Worm (Caenorhabditis elegans) whole organism, L2 larva: ENCODE results near the gene T16A1.5.

Source experiments
- F13H6.1 ChIP-seq: sonication (generic microtip); optimal IDR thresholded peaks from 2 replicates; lab custom pipeline; 2016; ENCODE audit warnings: missing genetic modification characterization, missing compliant biosample characterization
- aly-2 ChIP-seq: fragments of 150-350 bp; optimal IDR thresholded peaks from 2 replicates; lab custom pipeline; 2014; ENCODE audit warnings: missing biosample characterization, missing genetic modification characterization
- ama-1 ChIP-seq: fragments of 150-350 bp; optimal IDR thresholded peaks from 2 replicates; lab custom pipeline; 2018; ENCODE audit warnings: inconsistent platforms
- egl-27 ChIP-seq: sonication (generic microtip); optimal IDR thresholded peaks from 3 replicates; lab custom pipeline; 2017; ENCODE audit warnings: missing biosample characterization, missing genetic modification reagents, missing genetic modification characterization
- elt-3 ChIP-seq: sonication (generic microtip); optimal IDR thresholded peaks from 2 replicates; lab custom pipeline; 2017; ENCODE audit warnings: missing biosample characterization, missing genetic modification characterization
- nhr-237 ChIP-seq: fragments of 150-350 bp; optimal IDR thresholded peaks from 2 replicates; lab custom pipeline; 2014; ENCODE audit warnings: missing biosample characterization, missing genetic modification characterization
- sem-4 ChIP-seq: fragments of 150-350 bp; optimal IDR thresholded peaks from 2 replicates; lab custom pipeline; 2014; ENCODE audit warnings: missing biosample characterization, missing genetic modification reagents, missing genetic modification characterization
- unc-62 ChIP-seq: fragments of 150-350 bp; optimal IDR thresholded peaks from 2 replicates; lab custom pipeline; 2014; ENCODE audit warnings: missing biosample characterization, missing genetic modification reagents, missing genetic modification characterization

ce11 chrII:2064497-2064896 lies 19.1 kb downstream of the T16A1.5 start, which contains the start of gene fbxb-6:
- TF ChIP-seq aly-2 (tag; lab: Kevin White, UChicago), result no peak
- no peak for TF ChIP-seq elt-3 (tag; lab: Kevin White, UChicago)
- no peak for TF ChIP-seq egl-27 (tag; lab: Kevin White, UChicago)
- TF ChIP-seq ama-1 (lab: Kevin White, UChicago), result no peak
- TF ChIP-seq nhr-237, result no peak
- TF ChIP-seq sem-4, result no peak
- TF ChIP-seq F13H6.1 (tag; lab: Kevin White, UChicago), result no peak
- no peak for TF ChIP-seq unc-62
